Worm (Caenorhabditis elegans) whole organism, young adult: ENCODE data around the gene sshk-1.

ENCODE experiments used
- B0261.1 ChIP-seq: sonication (generic microtip); optimal IDR thresholded peaks from 2 replicates; lab custom pipeline; 2016; ENCODE audit warnings: mild to moderate bottlenecking, missing genetic modification characterization, moderate library complexity, missing compliant biosample characterization
- F22D6.2 ChIP-seq: sonication (generic microtip); optimal IDR thresholded peaks from 2 replicates; lab custom pipeline; 2016; ENCODE audit warnings: mild to moderate bottlenecking, missing genetic modification characterization, missing compliant biosample characterization
- F33H1.4 ChIP-seq: fragments of 200-800 bp; sonication (Bioruptor generic); IDR thresholded peaks from 2 replicates; pipeline ENCODE4 v1.3.6; 2022; ENCODE audit warnings: missing genetic modification reagents, missing genetic modification characterization, missing compliant biosample characterization
- F55B11.4 ChIP-seq: sonication (generic microtip); optimal IDR thresholded peaks from 2 replicates; lab custom pipeline; 2016; ENCODE audit warnings: missing compliant biosample characterization, missing genetic modification characterization, borderline replicate concordance; ENCODE audit not compliant: insufficient read depth
- T07F8.4 ChIP-seq: sonication (generic microtip); optimal IDR thresholded peaks from 2 replicates; lab custom pipeline; 2016; ENCODE audit warnings: mild to moderate bottlenecking, missing genetic modification characterization, moderate library complexity, missing compliant biosample characterization
- T26A5.8 ChIP-seq: sonication (generic microtip); optimal IDR thresholded peaks from 2 replicates; lab custom pipeline; 2016; ENCODE audit warnings: missing genetic modification characterization, missing compliant biosample characterization
- Y53G8AR.9 ChIP-seq: fragments of 200-800 bp; sonication (Bioruptor generic); conservative IDR thresholded peaks from 2 replicates; pipeline ENCODE4 v1.3.6; 2022; ENCODE audit warnings: missing genetic modification reagents, missing genetic modification characterization, missing compliant biosample characterization
- ZK185.1 ChIP-seq: sonication (generic microtip); optimal IDR thresholded peaks from 2 replicates; lab custom pipeline; 2016; ENCODE audit warnings: mild to moderate bottlenecking, missing genetic modification characterization, missing compliant biosample characterization; ENCODE audit not compliant: poor library complexity, severe bottlenecking
- akir-1 ChIP-seq: fragments of 200-800 bp; sonication (Bioruptor generic); optimal IDR thresholded peaks from 2 replicates; lab custom pipeline; 2018; ENCODE audit warnings: mild to moderate bottlenecking, missing genetic modification characterization, moderate library complexity, missing compliant biosample characterization
- aptf-3 ChIP-seq: fragments of 200-800 bp; sonication (Bioruptor generic); IDR thresholded peaks from 2 replicates; pipeline ENCODE4 v1.3.6; 2022; ENCODE audit warnings: missing genetic modification characterization, missing compliant biosample characterization
- atf-7 ChIP-seq: sonication (generic microtip); optimal IDR thresholded peaks from 2 replicates; lab custom pipeline; 2017; ENCODE audit warnings: mild to moderate bottlenecking, missing genetic modification characterization, missing compliant biosample characterization
- attf-5 ChIP-seq: fragments of 200-800 bp; sonication (Bioruptor generic); optimal IDR thresholded peaks from 2 replicates; lab custom pipeline; 2018; ENCODE audit warnings: mild to moderate bottlenecking, missing genetic modification characterization, missing compliant biosample characterization
- bed-2 ChIP-seq: fragments of 200-800 bp; sonication (Bioruptor generic); IDR thresholded peaks from 2 replicates; pipeline ENCODE4 v1.3.6; 2022; ENCODE audit warnings: missing genetic modification reagents, missing genetic modification characterization, missing compliant biosample characterization
- cebp-1 ChIP-seq, 2 experiments: fragments of 200-800 bp in 1 of 2; sonication (Bioruptor generic) in 1 of 2; sonication (generic microtip) in 1 of 2; IDR thresholded peaks in 1 of 2; optimal IDR thresholded peaks in 1 of 2; 2 replicates each; pipeline versions ENCODE4 v1.3.6 to Lab custom; 2017 to 2022; ENCODE audit warnings: missing compliant biosample characterization in 2 of 2, missing genetic modification characterization in 2 of 2, mild to moderate bottlenecking in 1 of 2, missing genetic modification reagents in 1 of 2, moderate library complexity in 1 of 2
- ceh-27 ChIP-seq: fragments of 200-800 bp; sonication (Bioruptor generic); optimal IDR thresholded peaks from 2 replicates; lab custom pipeline; 2018; ENCODE audit warnings: mild to moderate bottlenecking, missing genetic modification characterization, moderate library complexity, missing compliant biosample characterization
- ceh-40 ChIP-seq: fragments of 200-800 bp; sonication (Bioruptor generic); IDR thresholded peaks from 2 replicates; pipeline ENCODE4 v1.3.6; 2022; ENCODE audit warnings: missing genetic modification characterization, missing compliant biosample characterization
- ceh-91 ChIP-seq: fragments of 200-800 bp; sonication (Bioruptor generic); IDR thresholded peaks from 2 replicates; pipeline ENCODE4 v1.3.6; 2022; ENCODE audit warnings: missing genetic modification reagents, missing genetic modification characterization, missing compliant biosample characterization
- die-1 ChIP-seq: sonication (generic microtip); optimal IDR thresholded peaks from 2 replicates; lab custom pipeline; 2016; ENCODE audit warnings: missing genotype, mild to moderate bottlenecking, missing genetic modification characterization, missing compliant biosample characterization
- dpff-1 ChIP-seq: sonication (generic microtip); optimal IDR thresholded peaks from 2 replicates; lab custom pipeline; 2017; ENCODE audit warnings: mild to moderate bottlenecking, missing genetic modification characterization, missing compliant biosample characterization
- dpl-1 ChIP-seq: fragments of 150-350 bp; optimal IDR thresholded peaks from 2 replicates; lab custom pipeline; 2014; ENCODE audit warnings: missing biosample characterization, missing genetic modification reagents, missing genetic modification characterization
- efl-1 ChIP-seq: fragments of 150-350 bp; optimal IDR thresholded peaks from 2 replicates; lab custom pipeline; 2014; ENCODE audit warnings: missing biosample characterization, missing genetic modification reagents, missing genetic modification characterization
- gei-17 ChIP-seq: fragments of 200-800 bp; sonication (Bioruptor generic); optimal IDR thresholded peaks from 2 replicates; lab custom pipeline; 2018; ENCODE audit warnings: mild to moderate bottlenecking, missing genetic modification characterization, missing compliant biosample characterization
- hlh-12 ChIP-seq: sonication (generic microtip); optimal IDR thresholded peaks from 2 replicates; lab custom pipeline; 2016; ENCODE audit warnings: missing genetic modification characterization, missing compliant biosample characterization
- hlh-26 ChIP-seq: fragments of 200-800 bp; sonication (Bioruptor generic); conservative IDR thresholded peaks from 2 replicates; pipeline ENCODE4 v1.3.6; 2022; ENCODE audit warnings: missing genetic modification reagents, missing genetic modification characterization, missing compliant biosample characterization
- hmg-20 ChIP-seq: fragments of 200-800 bp; sonication (Bioruptor generic); IDR thresholded peaks from 2 replicates; pipeline ENCODE4 v1.3.6; 2022; ENCODE audit warnings: missing genetic modification reagents, missing genetic modification characterization, missing compliant biosample characterization
- let-607 ChIP-seq, 2 experiments: fragments of 200-800 bp in 1 of 2; sonication (Bioruptor generic) in 1 of 2; sonication (generic microtip) in 1 of 2; optimal IDR thresholded peaks; 2 replicates each; lab custom pipeline; 2016 to 2018; ENCODE audit warnings: mild to moderate bottlenecking in 2 of 2, missing compliant biosample characterization in 2 of 2, missing genetic modification characterization in 2 of 2, moderate library complexity in 2 of 2, missing genotype in 1 of 2
- lin-26 ChIP-seq: fragments of 200-800 bp; sonication (Bioruptor generic); IDR thresholded peaks from 2 replicates; pipeline ENCODE4 v1.3.6; 2022; ENCODE audit warnings: missing genetic modification reagents, missing genetic modification characterization, missing compliant biosample characterization
- lin-35 ChIP-seq, 3 experiments: fragments of 150-350 bp in 2 of 3; sonication (generic microtip) in 1 of 3; optimal IDR thresholded peaks; 2 replicates each; lab custom pipeline; 2014 to 2018; ENCODE audit warnings: missing biosample characterization in 3 of 3, missing genetic modification characterization in 3 of 3, missing genetic modification reagents in 3 of 3
- lsy-27 ChIP-seq: sonication (generic microtip); optimal IDR thresholded peaks from 2 replicates; lab custom pipeline; 2017; ENCODE audit warnings: missing genetic modification characterization, mild to moderate bottlenecking, missing compliant biosample characterization, antibody characterized with exemption, missing genotype, borderline replicate concordance; ENCODE audit not compliant: insufficient read depth
- madf-10 ChIP-seq: sonication (generic microtip); optimal IDR thresholded peaks from 2 replicates; lab custom pipeline; 2016; ENCODE audit warnings: mild to moderate bottlenecking, missing genetic modification characterization, missing compliant biosample characterization
- madf-8 ChIP-seq: fragments of 200-800 bp; sonication (Bioruptor generic); conservative IDR thresholded peaks from 2 replicates; pipeline ENCODE4 v1.3.6; 2022; ENCODE audit warnings: missing genetic modification reagents, missing genetic modification characterization, missing compliant biosample characterization
- mel-28 ChIP-seq: sonication (generic microtip); optimal IDR thresholded peaks from 2 replicates; lab custom pipeline; 2016; ENCODE audit warnings: borderline replicate concordance, mild to moderate bottlenecking, missing genetic modification characterization, missing compliant biosample characterization
- mxl-1 ChIP-seq: sonication (generic microtip); optimal IDR thresholded peaks from 2 replicates; lab custom pipeline; 2016; ENCODE audit warnings: missing genetic modification characterization, missing compliant biosample characterization
- nfyb-1 ChIP-seq: fragments of 200-800 bp; sonication (Bioruptor generic); IDR thresholded peaks from 2 replicates; pipeline ENCODE4 v1.3.6; 2022; ENCODE audit warnings: missing genetic modification reagents, missing genetic modification characterization, missing compliant biosample characterization
- nhr-120 ChIP-seq: fragments of 200-800 bp; sonication (Bioruptor generic); IDR thresholded peaks from 2 replicates; pipeline ENCODE4 v1.3.6; 2022; ENCODE audit warnings: missing genetic modification characterization, missing compliant biosample characterization
- nhr-179 ChIP-seq: sonication (generic microtip); optimal IDR thresholded peaks from 2 replicates; lab custom pipeline; 2016; ENCODE audit warnings: mild to moderate bottlenecking, missing genetic modification characterization, missing compliant biosample characterization
- nhr-27 ChIP-seq: fragments of 200-800 bp; sonication (Bioruptor generic); optimal IDR thresholded peaks from 2 replicates; lab custom pipeline; 2018; ENCODE audit warnings: mild to moderate bottlenecking, missing genetic modification characterization, moderate library complexity, missing compliant biosample characterization
- pbrm-1 ChIP-seq: fragments of 200-800 bp; sonication (Bioruptor generic); IDR thresholded peaks from 2 replicates; pipeline ENCODE4 v1.3.6; 2022; ENCODE audit warnings: missing genetic modification reagents, missing genetic modification characterization, missing compliant biosample characterization
- pha-4 ChIP-seq: fragments of 150-350 bp; sonication (generic microtip); optimal IDR thresholded peaks from 2 replicates; lab custom pipeline; 2014; ENCODE audit warnings: missing biosample characterization, missing genetic modification reagents, missing genetic modification characterization
- rcor-1 ChIP-seq: fragments of 200-800 bp; sonication (Bioruptor generic); IDR thresholded peaks from 2 replicates; pipeline ENCODE4 v1.3.6; 2022; ENCODE audit warnings: missing genetic modification reagents, missing genetic modification characterization, missing compliant biosample characterization
- rpc-1 ChIP-seq, 2 experiments: fragments of 150-350 bp in 1 of 2; sonication (generic microtip) in 1 of 2; optimal IDR thresholded peaks; 2 replicates each; lab custom pipeline; 2014 to 2018; ENCODE audit warnings: missing biosample characterization in 1 of 2, missing genetic modification characterization in 1 of 2, missing genetic modification reagents in 1 of 2, missing genotype in 1 of 2
- sdz-38 ChIP-seq: sonication (generic microtip); optimal IDR thresholded peaks from 2 replicates; lab custom pipeline; 2016; ENCODE audit warnings: missing genotype, missing genetic modification characterization, missing compliant biosample characterization
- tlf-1 ChIP-seq: fragments of 200-800 bp; sonication (Bioruptor generic); optimal IDR thresholded peaks from 2 replicates; lab custom pipeline; 2018; ENCODE audit warnings: mild to moderate bottlenecking, missing genetic modification characterization, missing compliant biosample characterization
- unc-130 ChIP-seq: sonication (generic microtip); optimal IDR thresholded peaks from 2 replicates; lab custom pipeline; 2016; ENCODE audit warnings: missing genetic modification reagents, missing genetic modification characterization, missing compliant biosample characterization
- ztf-18 ChIP-seq: sonication (generic microtip); optimal IDR thresholded peaks from 2 replicates; lab custom pipeline; 2016; ENCODE audit warnings: missing genotype, mild to moderate bottlenecking, missing genetic modification characterization, missing compliant biosample characterization
- ztf-6 ChIP-seq: fragments of 200-800 bp; sonication (Bioruptor generic); IDR thresholded peaks from 2 replicates; pipeline ENCODE4 v1.3.6; 2022; ENCODE audit warnings: missing genetic modification reagents, missing genetic modification characterization, missing compliant biosample characterization

Gene sshk-1

ce11 chrV:20781346-20781952 lies 34.5 kb upstream of the sshk-1 start:
- no peak for TF ChIP-seq Y53G8AR.9 (GFP tag; lab: Robert Waterston, UW)
- no peak for TF ChIP-seq F22D6.2 (tag; lab: Kevin White, UChicago)
- no peak for TF ChIP-seq ceh-91
- TF ChIP-seq rcor-1 = no peak
- TF ChIP-seq dpff-1 (tag; lab: Kevin White, UChicago) = no peak
- no peak for TF ChIP-seq die-1 (tag; lab: Kevin White, UChicago)
- TF ChIP-seq let-607 (tag; optimal IDR thresholded peaks at IDR 0.05; lab: Kevin White, UChicago) = no peak
- no peak for TF ChIP-seq akir-1 (GFP tag; lab: Kevin White, UChicago)
- TF ChIP-seq attf-5 (GFP tag; lab: Kevin White, UChicago) = no peak
- no peak for TF ChIP-seq B0261.1 (tag; lab: Kevin White, UChicago)
- no peak for TF ChIP-seq bed-2 (GFP tag; lab: Robert Waterston, UW)
- TF ChIP-seq T07F8.4 (tag; lab: Kevin White, UChicago) = no peak
- no peak for TF ChIP-seq ZK185.1 (tag; lab: Kevin White, UChicago)
- TF ChIP-seq efl-1 (GFP tag; lab: Kevin White, UChicago) = no peak
- TF ChIP-seq unc-130 = no peak
- TF ChIP-seq hmg-20 (GFP tag; lab: Robert Waterston, UW) = no peak
- TF ChIP-seq cebp-1 (GFP tag; IDR thresholded peaks at IDR 0.05; lab: Robert Waterston, UW) = no peak
- no peak for TF ChIP-seq cebp-1 (tag; optimal IDR thresholded peaks at IDR 0.05; lab: Kevin White, UChicago)
- no peak for TF ChIP-seq sdz-38
- TF ChIP-seq rpc-1 (optimal IDR thresholded peaks at IDR 0.05; lab: Kevin White, UChicago) = no peak
- TF ChIP-seq rpc-1 (tag; optimal IDR thresholded peaks at IDR 0.05; lab: Kevin White, UChicago) = no peak
- TF ChIP-seq lin-35 (GFP tag; optimal IDR thresholded peaks at IDR 0.05; lab: Kevin White, UChicago) = no peak

- TF ChIP-seq dpl-1 (GFP tag; lab: Kevin White, UChicago) = no peak
- peak; percentile 25 for TF ChIP-seq atf-7 (tag; lab: Kevin White, UChicago)
- TF ChIP-seq madf-8 (GFP tag; lab: Robert Waterston, UW) = no peak
- TF ChIP-seq pha-4 (tag; lab: Kevin White, UChicago) = no peak
- TF ChIP-seq madf-10 (tag; lab: Kevin White, UChicago) = peak; percentile 96
- no peak for TF ChIP-seq pbrm-1 (GFP tag; lab: Robert Waterston, UW)
- TF ChIP-seq ceh-27 (GFP tag; lab: Kevin White, UChicago) = peak; percentile 11
- no peak for TF ChIP-seq aptf-3 (GFP tag; lab: Robert Waterston, UW)
- TF ChIP-seq nhr-179 (tag; lab: Kevin White, UChicago) = no peak
- TF ChIP-seq hlh-26 (GFP tag; lab: Robert Waterston, UW) = no peak
- no peak for TF ChIP-seq nfyb-1 (GFP tag; lab: Robert Waterston, UW)
- no peak for TF ChIP-seq mxl-1 (tag; lab: Kevin White, UChicago)
- no peak for TF ChIP-seq ceh-40 (GFP tag; lab: Robert Waterston, UW)
- no peak for TF ChIP-seq ztf-6
- no peak for TF ChIP-seq tlf-1 (GFP tag; lab: Kevin White, UChicago)
- no peak for TF ChIP-seq F33H1.4 (GFP tag; lab: Robert Waterston, UW)
- TF ChIP-seq nhr-27 (tag; lab: Kevin White, UChicago) = no peak
- no peak for TF ChIP-seq nhr-120 (GFP tag; lab: Robert Waterston, UW)
- TF ChIP-seq F55B11.4 (tag; lab: Kevin White, UChicago) = no peak
- peak in 1 of 2 experiments; percentile 12 for TF ChIP-seq let-607 (tag; optimal IDR thresholded peaks at IDR 0.05; lab: Kevin White, UChicago)
- no peak for TF ChIP-seq lin-26 (GFP tag; lab: Robert Waterston, UW)
- TF ChIP-seq mel-28 (tag; lab: Kevin White, UChicago) = no peak
- no peak for TF ChIP-seq lsy-27 (tag; lab: Kevin White, UChicago)
- no peak for TF ChIP-seq hlh-12 (tag; lab: Kevin White, UChicago)
- TF ChIP-seq cebp-1 (GFP tag; IDR thresholded peaks at IDR 0.05; lab: Robert Waterston, UW) = no peak
- TF ChIP-seq cebp-1 (tag; optimal IDR thresholded peaks at IDR 0.05; lab: Kevin White, UChicago) = peak; percentile 22
- TF ChIP-seq ceh-91 = no peak
- TF ChIP-seq T26A5.8 = no peak
- no peak for TF ChIP-seq gei-17 (GFP tag; lab: Kevin White, UChicago)
- TF ChIP-seq ztf-18 (tag; lab: Kevin White, UChicago) = no peak
These were observed 33.8 kb upstream of the sshk-1 start for ce11 chrV:20782188-20782587.
